Worm (Caenorhabditis elegans): Measurements from ENCODE around the gene C01G5.4.
A peak's percentile ranks its signal among the peaks of the same experiment; 100 is the strongest.

The C01G5.4 gene

ce11 chrIV:6556624-6557368 lies 25.2 kb downstream of the C01G5.4 start, which contains the start of gene try-3 (continued):
- TF ChIP-seq elt-2 (tag; optimal IDR thresholded peaks at IDR 0.05) (peak; percentile 77), sdc-2 (tag; optimal IDR thresholded peaks at IDR 0.05) (peak; percentile 14), gmeb-2 (tag; optimal IDR thresholded peaks at IDR 0.05) (peak; percentile 51), ceh-31 (tag; optimal IDR thresholded peaks at IDR 0.05) (peak; percentile 71), ets-4 (tag; optimal IDR thresholded peaks at IDR 0.05) (no peak), dve-1 (tag; optimal IDR thresholded peaks at IDR 0.05) (peak; percentile 68), ceh-6 (GFP tag; optimal IDR thresholded peaks at IDR 0.05) (peak; percentile 58), odd-2 (tag; optimal IDR thresholded peaks at IDR 0.05) (peak; percentile 25)

- TF ChIP-seq pros-1 (tag; optimal IDR thresholded peaks at IDR 0.05), result no peak
Observed at ce11 chrIV:6560434-6560833, 28.9 kb downstream of the C01G5.4 start, which contains the start of gene best-9. best-9 (plus strand) TSS chrIV:6560734.

- TF ChIP-seq eyg-1 (tag; optimal IDR thresholded peaks at IDR 0.05) (no peak), ceh-2 (tag; optimal IDR thresholded peaks at IDR 0.05) (no peak), ets-4 (tag; optimal IDR thresholded peaks at IDR 0.05) (no peak), elt-2 (tag; optimal IDR thresholded peaks at IDR 0.05) (no peak), dve-1 (tag; optimal IDR thresholded peaks at IDR 0.05) (no peak), tbx-2 (tag; optimal IDR thresholded peaks at IDR 0.05) (no peak), ceh-48 (tag; optimal IDR thresholded peaks at IDR 0.05) (no peak), C08G9.2 (tag; optimal IDR thresholded peaks at IDR 0.05) (no peak), lim-6 (tag; optimal IDR thresholded peaks at IDR 0.05) (no peak), gmeb-2 (tag; optimal IDR thresholded peaks at IDR 0.05) (no peak), unc-42 (tag; optimal IDR thresholded peaks at IDR 0.05) (no peak), pha-4 (tag; optimal IDR thresholded peaks at IDR 0.05) (no peak), dmd-4 (tag; optimal IDR thresholded peaks at IDR 0.05; ENCODE audit: borderline replicate concordance) (no peak), rnt-1 (tag; optimal IDR thresholded peaks at IDR 0.05) (no peak), hlh-8 (tag; optimal IDR thresholded peaks at IDR 0.05) (no peak), pros-1 (tag; optimal IDR thresholded peaks at IDR 0.05) (no peak), nfya-1 (tag; optimal IDR thresholded peaks at IDR 0.05) (no peak), sox-4 (tag; optimal IDR thresholded peaks at IDR 0.05) (no peak)
Observed at ce11 chrIV:6562039-6562438, 30.5 kb downstream of the C01G5.4 start.

ce11 chrIV:6565605-6566004 lies 34.1 kb downstream of the C01G5.4 start:
- TF ChIP-seq mec-3 (tag; optimal IDR thresholded peaks at IDR 0.05; ENCODE audit: borderline replicate concordance), result no peak

ce11 chrIV:6572238-6572637 lies 40.7 kb downstream of the C01G5.4 start, which contains the start of gene bicd-1:
bicd-1 (minus strand) TSS chrIV:6572338.
- no peak for TF ChIP-seq madf-2 (tag; optimal IDR thresholded peaks at IDR 0.05)
- no peak for TF ChIP-seq ztf-16 (tag; optimal IDR thresholded peaks at IDR 0.05)
- TF ChIP-seq ceh-24 (tag; optimal IDR thresholded peaks at IDR 0.05), result no peak
- no peak for TF ChIP-seq ceh-2 (tag; optimal IDR thresholded peaks at IDR 0.05)
- no peak for TF ChIP-seq ceh-18 (tag; optimal IDR thresholded peaks at IDR 0.05)
- TF ChIP-seq syd-9 (tag; optimal IDR thresholded peaks at IDR 0.05), result no peak
- TF ChIP-seq pros-1 (tag; optimal IDR thresholded peaks at IDR 0.05), result no peak
- TF ChIP-seq C08G9.2 (tag; optimal IDR thresholded peaks at IDR 0.05), result no peak
- no peak for TF ChIP-seq pha-2 (tag; optimal IDR thresholded peaks at IDR 0.05)
- TF ChIP-seq ceh-19 (GFP tag; optimal IDR thresholded peaks at IDR 0.05), result no peak
- TF ChIP-seq ceh-48 (tag; optimal IDR thresholded peaks at IDR 0.05), result no peak
- TF ChIP-seq hlh-6 (tag; optimal IDR thresholded peaks at IDR 0.05), result no peak
- no peak for TF ChIP-seq unc-86 (tag; optimal IDR thresholded peaks at IDR 0.05)
- no peak for TF ChIP-seq sdc-2 (tag; optimal IDR thresholded peaks at IDR 0.05)
- TF ChIP-seq pqm-1 (tag; optimal IDR thresholded peaks at IDR 0.05), result no peak
- TF ChIP-seq lin-11 (tag; optimal IDR thresholded peaks at IDR 0.05), result no peak
- TF ChIP-seq pha-4 (tag; optimal IDR thresholded peaks at IDR 0.05), result no peak
- no peak for TF ChIP-seq ceh-30 (tag; optimal IDR thresholded peaks at IDR 0.05)
- no peak for TF ChIP-seq elt-4 (tag; optimal IDR thresholded peaks at IDR 0.05)
- no peak for TF ChIP-seq hlh-30 (tag; optimal IDR thresholded peaks at IDR 0.05; ENCODE audit: insufficient read depth)

Data from whole organism, late embryonic.